Worm (Caenorhabditis elegans): Measurements from ENCODE around the gene F44B9.10.

F44B9.10 gene

DNA sequence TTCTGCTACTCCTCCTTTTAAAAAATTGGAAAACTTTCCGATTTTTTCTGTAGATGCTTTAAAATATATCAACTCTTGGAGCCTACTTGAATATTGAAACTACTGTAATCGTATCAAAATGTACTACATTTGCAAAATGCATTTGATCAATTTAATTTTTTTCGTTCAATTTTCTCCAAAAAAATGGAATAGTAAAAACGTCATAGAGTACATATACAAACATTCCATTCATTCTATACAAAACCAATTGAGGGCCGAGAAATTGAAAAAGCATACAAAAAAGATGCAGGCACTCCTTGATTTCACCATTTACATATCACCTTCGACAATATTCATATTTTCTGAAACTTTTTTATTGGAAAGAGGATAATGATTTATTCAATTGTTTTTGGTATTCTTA is 29.3 kb downstream of the F44B9.10 start, which contains the start of gene C06G4.6:
Gene C06G4.6, plus strand, starts transcription at position 301 of the 400 bp plus-strand sequence.
- TF ChIP-seq ama-1 (optimal IDR thresholded peaks at IDR 0.05): no peak
- TF ChIP-seq egl-5 (tag; optimal IDR thresholded peaks at IDR 0.05): no peak
- no peak for TF ChIP-seq ceh-16 (tag; optimal IDR thresholded peaks at IDR 0.05)
- no peak for TF ChIP-seq ztf-4 (tag; optimal IDR thresholded peaks at IDR 0.05)
- TF ChIP-seq nhr-237 (tag; optimal IDR thresholded peaks at IDR 0.05): no peak
- no peak for TF ChIP-seq ceh-28 (tag; optimal IDR thresholded peaks at IDR 0.05)
- no peak for TF ChIP-seq elt-2 (tag; optimal IDR thresholded peaks at IDR 0.05)
- TF ChIP-seq nhr-76 (tag; optimal IDR thresholded peaks at IDR 0.05): no peak

DNA sequence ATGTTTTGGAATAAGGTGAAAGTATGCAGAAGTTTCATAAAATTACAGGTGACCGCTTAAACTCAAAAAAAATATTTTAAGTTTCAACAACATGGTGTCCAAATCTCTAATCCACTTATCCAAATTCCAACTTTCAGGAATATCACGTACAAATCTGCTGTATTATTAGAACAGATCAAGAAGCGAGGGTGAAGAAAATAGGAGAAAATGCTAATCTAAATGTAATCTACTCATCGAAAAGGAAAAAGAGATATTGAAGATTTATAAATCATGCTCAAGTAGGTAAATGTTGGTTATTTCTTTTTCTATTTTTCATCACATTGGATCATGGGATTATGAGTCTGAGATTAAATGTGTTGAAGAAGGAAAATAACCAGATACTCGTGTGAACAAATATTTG is 31.9 kb downstream of the F44B9.10 start:
- TF ChIP-seq pqm-1 (tag; optimal IDR thresholded peaks at IDR 0.05) (no peak), unc-39 (tag; optimal IDR thresholded peaks at IDR 0.05) (no peak), ZK546.5 (tag; optimal IDR thresholded peaks at IDR 0.05) (no peak), fos-1 (tag; optimal IDR thresholded peaks at IDR 0.05) (no peak), elt-3 (tag; optimal IDR thresholded peaks at IDR 0.05) (no peak), ceh-16 (tag; optimal IDR thresholded peaks at IDR 0.05) (no peak)

DNA sequence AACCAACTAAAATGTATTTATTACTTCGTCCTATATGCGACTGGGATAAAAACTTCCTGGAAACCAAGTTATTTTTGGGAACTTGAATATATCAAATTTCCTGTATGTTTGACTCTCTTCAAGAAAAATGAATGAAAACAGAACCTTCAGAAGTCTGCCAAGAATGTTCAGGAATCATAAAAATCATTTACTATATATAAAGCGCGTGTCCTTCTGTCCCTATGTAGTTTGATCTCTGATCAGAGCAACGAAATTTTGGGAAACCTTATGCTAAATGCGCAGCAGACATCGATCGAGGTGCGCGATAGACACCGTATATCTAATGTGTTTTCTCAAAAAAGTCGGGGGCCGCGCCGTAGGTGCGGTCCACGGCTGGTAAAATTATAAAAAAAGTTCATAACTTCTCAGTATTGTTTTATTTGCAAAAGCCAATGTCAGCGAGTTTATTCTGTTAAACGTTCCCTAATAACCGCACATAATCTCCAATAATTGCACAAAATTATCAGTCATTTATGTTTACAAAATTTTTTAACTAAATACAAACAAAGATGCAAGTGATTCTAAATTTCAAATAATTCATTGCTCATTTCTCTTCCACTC is 35.9 kb downstream of the F44B9.10 start:
- TF ChIP-seq ceh-9 (tag; optimal IDR thresholded peaks at IDR 0.05) (no peak), nhr-77 (tag; optimal IDR thresholded peaks at IDR 0.05) (no peak)

DNA sequence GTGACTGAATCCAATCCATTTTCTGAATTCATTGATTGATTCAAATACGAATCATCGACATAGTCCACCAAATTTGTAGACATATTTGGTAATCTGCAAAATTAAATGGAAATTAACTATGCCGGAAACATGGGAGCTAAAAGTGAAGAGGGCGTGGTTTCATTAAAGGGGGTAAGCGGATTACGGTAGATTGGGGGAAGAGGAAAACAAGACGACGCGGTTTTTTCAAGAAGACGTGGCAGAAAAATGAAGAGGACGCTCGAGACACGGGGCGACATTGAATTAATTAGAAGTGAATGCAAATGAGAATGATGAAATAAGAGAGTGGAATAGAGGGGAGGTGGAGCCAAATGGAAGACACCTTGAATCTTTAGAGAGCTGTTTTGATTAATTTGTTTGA is 37.1 kb downstream of the F44B9.10 start, which contains the start of gene npr-17:
Gene npr-17, minus strand, starts transcription at position 101 of the 400 bp plus-strand sequence.
- TF ChIP-seq eor-1 (tag; optimal IDR thresholded peaks at IDR 0.05) (no peak), nhr-28 (tag; optimal IDR thresholded peaks at IDR 0.05) (no peak), elt-2 (tag; optimal IDR thresholded peaks at IDR 0.05) (no peak), egl-27 (tag; optimal IDR thresholded peaks at IDR 0.05) (no peak), elt-3 (tag; optimal IDR thresholded peaks at IDR 0.05) (no peak), fkh-2 (tag; optimal IDR thresholded peaks at IDR 0.05) (no peak), unc-39 (tag; optimal IDR thresholded peaks at IDR 0.05) (no peak), ztf-4 (tag; optimal IDR thresholded peaks at IDR 0.05) (no peak), ceh-28 (tag; optimal IDR thresholded peaks at IDR 0.05) (no peak), daf-12 (tag; optimal IDR thresholded peaks at IDR 0.05) (no peak), snpc-4 (tag; optimal IDR thresholded peaks at IDR 0.05) (no peak), egl-5 (tag; optimal IDR thresholded peaks at IDR 0.05) (no peak)

DNA sequence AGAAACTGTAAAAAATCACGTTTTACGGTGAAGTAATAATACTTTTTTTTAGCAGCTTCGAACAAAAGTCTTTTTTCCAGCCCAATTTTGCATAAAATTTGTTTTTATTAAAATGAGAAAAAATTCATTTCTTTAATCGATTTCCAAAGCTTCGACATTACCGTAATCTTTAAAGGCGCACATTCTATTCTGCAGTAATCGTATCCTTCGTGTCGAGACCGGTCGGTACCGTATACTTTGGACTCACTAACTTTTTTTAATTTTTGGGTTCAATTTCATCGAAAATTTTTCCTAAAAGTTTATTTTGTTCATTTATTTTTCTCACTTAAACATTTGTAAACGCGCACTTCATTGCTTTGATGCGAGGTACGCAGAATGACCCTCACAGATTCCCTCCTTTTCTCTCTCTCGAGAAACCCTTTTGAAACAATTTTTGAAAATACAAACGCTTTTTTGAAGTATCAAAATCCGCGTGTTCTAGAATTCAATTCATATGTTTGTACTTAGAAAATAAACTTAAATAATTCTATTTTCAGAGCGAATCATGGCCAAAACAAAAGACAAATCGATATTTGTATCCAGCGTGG is 46.8 kb downstream of the F44B9.10 start, which contains the start of gene hrpk-2:
Gene hrpk-2, plus strand, starts transcription at position 537 of the 587 bp plus-strand sequence.
- no peak for TF ChIP-seq mdl-1 (tag; optimal IDR thresholded peaks at IDR 0.05)
- TF ChIP-seq nhr-23 (tag; optimal IDR thresholded peaks at IDR 0.05): no peak
- TF ChIP-seq lin-39 (tag; optimal IDR thresholded peaks at IDR 0.05): no peak
- no peak for TF ChIP-seq jun-1 (tag; optimal IDR thresholded peaks at IDR 0.05)
- no peak for TF ChIP-seq ztf-4 (tag; optimal IDR thresholded peaks at IDR 0.05)
- TF ChIP-seq fkh-10 (GFP tag; optimal IDR thresholded peaks at IDR 0.05): no peak
- TF ChIP-seq elt-2 (tag; optimal IDR thresholded peaks at IDR 0.05): no peak
- no peak for TF ChIP-seq R02D3.7 (tag; optimal IDR thresholded peaks at IDR 0.05)
- TF ChIP-seq hmg-11 (tag; optimal IDR thresholded peaks at IDR 0.05): no peak
- TF ChIP-seq pha-4 (tag; optimal IDR thresholded peaks at IDR 0.05): no peak
- no peak for TF ChIP-seq unc-39 (tag; optimal IDR thresholded peaks at IDR 0.05)
- TF ChIP-seq ZK546.5 (tag; optimal IDR thresholded peaks at IDR 0.05): no peak
- no peak for TF ChIP-seq nhr-76 (tag; optimal IDR thresholded peaks at IDR 0.05)
- TF ChIP-seq elt-3 (tag; optimal IDR thresholded peaks at IDR 0.05): no peak
- no peak for TF ChIP-seq egl-5 (tag; optimal IDR thresholded peaks at IDR 0.05)
- no peak for TF ChIP-seq nhr-11 (tag; optimal IDR thresholded peaks at IDR 0.05)
- no peak for TF ChIP-seq sea-2 (GFP tag; optimal IDR thresholded peaks at IDR 0.05)

DNA sequence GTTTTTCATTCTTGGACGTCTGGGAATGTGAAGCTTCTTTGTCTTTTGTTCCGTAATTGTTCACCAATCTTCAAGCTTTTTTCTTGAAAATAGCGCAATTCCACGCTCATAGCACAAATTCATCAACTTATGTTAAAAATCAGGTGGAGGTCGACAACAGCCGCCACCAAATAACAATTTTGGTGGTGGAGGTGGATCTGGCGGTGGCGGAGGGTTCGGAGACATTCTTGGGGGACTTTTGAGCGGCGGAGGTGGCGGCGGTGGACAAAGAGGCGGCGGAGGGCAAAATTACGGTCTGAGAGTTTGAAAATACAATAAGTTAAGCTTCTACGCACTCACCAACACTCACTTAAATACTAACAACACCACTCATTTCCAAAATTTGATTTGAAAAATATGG is 51.5 kb downstream of the F44B9.10 start:
- no peak for TF ChIP-seq sea-2 (GFP tag; optimal IDR thresholded peaks at IDR 0.05)
- TF ChIP-seq aly-2 (tag; optimal IDR thresholded peaks at IDR 0.05): no peak
- no peak for TF ChIP-seq lin-15B (tag; optimal IDR thresholded peaks at IDR 0.05)
- no peak for TF ChIP-seq fos-1 (tag; optimal IDR thresholded peaks at IDR 0.05)
- no peak for TF ChIP-seq nhr-237 (tag; optimal IDR thresholded peaks at IDR 0.05)
- TF ChIP-seq ceh-82 (tag; optimal IDR thresholded peaks at IDR 0.05): no peak
- no peak for TF ChIP-seq unc-62 (GFP tag; optimal IDR thresholded peaks at IDR 0.05)
- TF ChIP-seq eor-1 (tag; optimal IDR thresholded peaks at IDR 0.05): no peak
- TF ChIP-seq zag-1 (tag; optimal IDR thresholded peaks at IDR 0.05): no peak
